Fruit fly (Drosophila melanogaster) whole organism, embryonic: Measurements from ENCODE around the gene CG1909.

Source experiments
- Abd-B ChIP-seq: fragments of 200-800 bp; sonication (Bioruptor generic); optimal IDR thresholded peaks from 2 replicates; lab custom pipeline; 2018; ENCODE audit warnings: missing biosample characterization, mild to moderate bottlenecking, missing genetic modification characterization, moderate library complexity
- CG10147 ChIP-seq: fragments of 200-800 bp; sonication (Bioruptor generic); optimal IDR thresholded peaks from 2 replicates; lab custom pipeline; 2019; ENCODE audit warnings: missing biosample characterization, mild to moderate bottlenecking, missing genetic modification characterization, moderate library complexity
- CG1024 ChIP-seq: fragments of 200-800 bp; sonication (Bioruptor generic); IDR thresholded peaks from 2 replicates; pipeline ENCODE4 v1.3.6; 2022; ENCODE audit warnings: missing biosample characterization, missing genetic modification characterization
- CG10431 ChIP-seq: fragments of 200-800 bp; sonication (Bioruptor generic); optimal IDR thresholded peaks from 3 replicates; lab custom pipeline; 2018; ENCODE audit warnings: missing biosample characterization, mild to moderate bottlenecking, missing genetic modification characterization
- CG10959 ChIP-seq: fragments of 200-800 bp; sonication (Bioruptor generic); IDR thresholded peaks from 2 replicates; pipeline ENCODE4 v1.3.6; 2022; ENCODE audit warnings: missing biosample characterization, missing genetic modification characterization
- CG12071 ChIP-seq: fragments of 200-800 bp; sonication (Bioruptor generic); optimal IDR thresholded peaks from 3 replicates; lab custom pipeline; 2018; ENCODE audit warnings: missing biosample characterization, mild to moderate bottlenecking, missing genetic modification characterization
- CG13775 ChIP-seq: fragments of 200-800 bp; sonication (Bioruptor generic); optimal IDR thresholded peaks from 3 replicates; lab custom pipeline; 2017; ENCODE audit warnings: missing biosample characterization, mild to moderate bottlenecking, missing genetic modification characterization
- CG14014 ChIP-seq: fragments of 200-800 bp; sonication (Bioruptor generic); IDR thresholded peaks from 2 replicates; pipeline ENCODE4 v1.3.6; 2022; ENCODE audit warnings: missing biosample characterization, missing genetic modification characterization
- CG14710 ChIP-seq: fragments of 200-800 bp; sonication (Bioruptor generic); optimal IDR thresholded peaks from 3 replicates; lab custom pipeline; 2019; ENCODE audit warnings: missing biosample characterization, mild to moderate bottlenecking, missing genetic modification characterization, moderate library complexity
- CG15514 ChIP-seq: fragments of 200-800 bp; sonication (Bioruptor generic); optimal IDR thresholded peaks from 3 replicates; lab custom pipeline; 2017; ENCODE audit warnings: missing biosample characterization, missing genetic modification characterization, mild to moderate bottlenecking, moderate library complexity, missing genetic modification reagents
- CG15696 ChIP-seq: fragments of 200-800 bp; sonication (Bioruptor generic); optimal IDR thresholded peaks from 2 replicates; lab custom pipeline; 2019; ENCODE audit warnings: missing biosample characterization, mild to moderate bottlenecking, missing genetic modification characterization, moderate library complexity
- CG1603 ChIP-seq: fragments of 200-800 bp; sonication (Bioruptor generic); optimal IDR thresholded peaks from 2 replicates; lab custom pipeline; 2019; ENCODE audit warnings: missing biosample characterization, mild to moderate bottlenecking, missing genetic modification characterization, moderate library complexity
- CG17802 ChIP-seq: fragments of 200-800 bp; sonication (Bioruptor generic); optimal IDR thresholded peaks from 2 replicates; lab custom pipeline; 2018; ENCODE audit warnings: missing biosample characterization, mild to moderate bottlenecking, missing genetic modification characterization, moderate library complexity
- CG2202 ChIP-seq: fragments of 200-800 bp; sonication (Bioruptor generic); optimal IDR thresholded peaks from 2 replicates; lab custom pipeline; 2018; ENCODE audit warnings: missing biosample characterization, mild to moderate bottlenecking, missing genetic modification characterization
- CG2678 ChIP-seq: fragments of 200-800 bp; sonication (Bioruptor generic); optimal IDR thresholded peaks from 3 replicates; lab custom pipeline; 2019; ENCODE audit warnings: missing biosample characterization, mild to moderate bottlenecking, missing genetic modification characterization, moderate library complexity
- CG2712 ChIP-seq: fragments of 200-800 bp; optimal IDR thresholded peaks from 3 replicates; lab custom pipeline; 2019; ENCODE audit warnings: missing biosample characterization, mild to moderate bottlenecking, missing genetic modification characterization, moderate library complexity
- CG31224 ChIP-seq: fragments of 200-800 bp; sonication (Bioruptor generic); IDR thresholded peaks from 2 replicates; pipeline ENCODE4 v1.3.6; 2022; ENCODE audit warnings: missing biosample characterization, missing genetic modification characterization
- CG4617 ChIP-seq: fragments of 200-800 bp; sonication (Bioruptor generic); optimal IDR thresholded peaks from 3 replicates; lab custom pipeline; 2016; ENCODE audit warnings: missing biosample characterization, missing genetic modification characterization, borderline replicate concordance
- CG6813 ChIP-seq: fragments of 200-800 bp; sonication (Bioruptor generic); optimal IDR thresholded peaks from 2 replicates; lab custom pipeline; 2017; ENCODE audit warnings: missing biosample characterization, missing genetic modification characterization, mild to moderate bottlenecking, moderate library complexity, missing genetic modification reagents
- CG9876 ChIP-seq: fragments of 200-800 bp; sonication (Bioruptor generic); optimal IDR thresholded peaks from 2 replicates; lab custom pipeline; 2016; ENCODE audit warnings: missing biosample characterization, missing genetic modification characterization
- Dip3 ChIP-seq: fragments of 200-800 bp; sonication (Bioruptor generic); optimal IDR thresholded peaks from 3 replicates; lab custom pipeline; 2016; ENCODE audit warnings: missing biosample characterization, missing genetic modification characterization
- NC2α ChIP-seq: fragments of 200-800 bp; sonication (Bioruptor generic); optimal IDR thresholded peaks from 2 replicates; lab custom pipeline; 2016; ENCODE audit warnings: missing biosample characterization, missing genetic modification characterization
- NfI ChIP-seq: fragments of 200-800 bp; sonication (Bioruptor generic); optimal IDR thresholded peaks from 3 replicates; lab custom pipeline; 2018; ENCODE audit warnings: missing biosample characterization, mild to moderate bottlenecking, missing genetic modification characterization, moderate library complexity
- Scr ChIP-seq: fragments of 200-800 bp; sonication (Bioruptor generic); IDR thresholded peaks from 2 replicates; pipeline ENCODE4 v1.3.6; 2022; ENCODE audit warnings: missing biosample characterization, missing genetic modification characterization; ENCODE audit not compliant: partially characterized antibody
- Sry-δ ChIP-seq: fragments of 200-800 bp; sonication (Bioruptor generic); optimal IDR thresholded peaks from 2 replicates; lab custom pipeline; 2016; ENCODE audit warnings: missing biosample characterization, missing genetic modification characterization
- Stat92E ChIP-seq, 3 experiments: fragments of >200 bp in 2 of 3; fragments of 200-800 bp in 1 of 3; sonication (Bioruptor generic) in 1 of 3; optimal IDR thresholded peaks; 2 replicates each; lab custom pipeline; 2017 to 2019; ENCODE audit warnings: missing biosample characterization in 3 of 3, missing genetic modification characterization in 3 of 3, mild to moderate bottlenecking in 1 of 3, moderate library complexity in 1 of 3
- Usf ChIP-seq: fragments of 200-800 bp; sonication (Bioruptor generic); optimal IDR thresholded peaks from 2 replicates; lab custom pipeline; 2017; ENCODE audit warnings: missing genotype, missing biosample characterization, missing genetic modification characterization
- Xrp1 ChIP-seq: fragments of 200-800 bp; sonication (Bioruptor generic); IDR thresholded peaks from 2 replicates; pipeline ENCODE4 v1.3.6; 2022; ENCODE audit warnings: missing biosample characterization, missing genetic modification characterization
- al ChIP-seq: fragments of 200-800 bp; sonication (Bioruptor generic); IDR thresholded peaks from 2 replicates; pipeline ENCODE4 v1.3.6; 2022; ENCODE audit warnings: missing biosample characterization, missing genetic modification characterization
- bowl ChIP-seq: fragments of 200-800 bp; sonication (Bioruptor generic); IDR thresholded peaks from 2 replicates; pipeline ENCODE4 v1.3.6; 2022; ENCODE audit warnings: missing biosample characterization, missing genetic modification characterization
- caup ChIP-seq: fragments of 200-800 bp; sonication (Bioruptor generic); optimal IDR thresholded peaks from 3 replicates; lab custom pipeline; 2017; ENCODE audit warnings: missing biosample characterization, mild to moderate bottlenecking, missing genetic modification characterization, moderate library complexity; ENCODE audit not compliant: severe bottlenecking
- disco-r ChIP-seq: fragments of 200-800 bp; sonication (Bioruptor generic); optimal IDR thresholded peaks from 2 replicates; lab custom pipeline; 2016; ENCODE audit warnings: missing biosample characterization, missing genetic modification characterization
- dmrt11E ChIP-seq: fragments of 200-800 bp; sonication (Bioruptor generic); optimal IDR thresholded peaks from 3 replicates; lab custom pipeline; 2018; ENCODE audit warnings: missing biosample characterization, mild to moderate bottlenecking, missing genetic modification characterization, moderate library complexity
- emc ChIP-seq: fragments of 200-800 bp; sonication (Bioruptor generic); optimal IDR thresholded peaks from 2 replicates; lab custom pipeline; 2016; ENCODE audit warnings: missing biosample characterization, missing genetic modification characterization
- ftz-f1 ChIP-seq: fragments of 200-800 bp; sonication (Bioruptor generic); optimal IDR thresholded peaks from 2 replicates; lab custom pipeline; 2016; ENCODE audit warnings: missing biosample characterization, missing genetic modification characterization
- grau ChIP-seq: fragments of 200-800 bp; optimal IDR thresholded peaks from 3 replicates; lab custom pipeline; 2019; ENCODE audit warnings: missing biosample characterization, mild to moderate bottlenecking, missing genetic modification characterization, moderate library complexity
- grn ChIP-seq: fragments of 200-800 bp; sonication (Bioruptor generic); optimal IDR thresholded peaks from 3 replicates; lab custom pipeline; 2017; ENCODE audit warnings: missing biosample characterization, missing genetic modification characterization
- h ChIP-seq: fragments of >200 bp; optimal IDR thresholded peaks from 2 replicates; lab custom pipeline; 2017
- kni ChIP-seq: fragments of 200-800 bp; sonication (Bioruptor generic); optimal IDR thresholded peaks from 3 replicates; lab custom pipeline; 2017; ENCODE audit warnings: mild to moderate bottlenecking, missing biosample characterization, missing genetic modification reagents, missing genetic modification characterization
- lbe ChIP-seq: fragments of 200-800 bp; sonication (Bioruptor generic); optimal IDR thresholded peaks from 2 replicates; lab custom pipeline; 2016; ENCODE audit warnings: missing biosample characterization, mild to moderate bottlenecking, missing genetic modification characterization
- nau ChIP-seq: fragments of 200-800 bp; sonication (Bioruptor generic); optimal IDR thresholded peaks from 3 replicates; lab custom pipeline; 2017; ENCODE audit warnings: missing biosample characterization, mild to moderate bottlenecking, missing genetic modification characterization, missing genetic modification reagents
- onecut ChIP-seq: fragments of 200-800 bp; sonication (Bioruptor generic); IDR thresholded peaks from 2 replicates; pipeline ENCODE4 v1.3.6; 2022; ENCODE audit warnings: missing biosample characterization, missing genetic modification characterization
- p53 ChIP-seq: fragments of 200-800 bp; sonication (Bioruptor generic); optimal IDR thresholded peaks from 2 replicates; lab custom pipeline; 2016; ENCODE audit warnings: missing biosample characterization, missing genetic modification characterization
- psq ChIP-seq: fragments of 200-800 bp; sonication (Bioruptor generic); optimal IDR thresholded peaks from 2 replicates; lab custom pipeline; 2017; ENCODE audit warnings: missing biosample characterization, missing genetic modification characterization
- sens ChIP-seq: fragments of 200-800 bp; sonication (Bioruptor generic); peaks from one replicate; lab custom pipeline; 2016; ENCODE audit warnings: missing biosample characterization, missing genetic modification characterization
- so ChIP-seq: fragments of 200-800 bp; sonication (Bioruptor generic); IDR thresholded peaks from 3 replicates; pipeline ENCODE4 v1.3.6; 2022; ENCODE audit warnings: missing biosample characterization, missing genetic modification characterization
- tgo ChIP-seq: fragments of 200-800 bp; sonication (Bioruptor generic); IDR thresholded peaks from 3 replicates; pipeline ENCODE4 v1.3.6; 2022; ENCODE audit warnings: missing biosample characterization, missing genetic modification characterization
- tna ChIP-seq: fragments of 200-800 bp; sonication (Bioruptor generic); IDR thresholded peaks from 2 replicates; pipeline ENCODE4 v1.3.6; 2022; ENCODE audit warnings: missing biosample characterization, missing genetic modification characterization; ENCODE audit not compliant: partially characterized antibody
- trem ChIP-seq: fragments of 200-800 bp; optimal IDR thresholded peaks from 3 replicates; lab custom pipeline; 2019; ENCODE audit warnings: missing biosample characterization, mild to moderate bottlenecking, missing genetic modification characterization, moderate library complexity

CG1909 gene

DNA sequence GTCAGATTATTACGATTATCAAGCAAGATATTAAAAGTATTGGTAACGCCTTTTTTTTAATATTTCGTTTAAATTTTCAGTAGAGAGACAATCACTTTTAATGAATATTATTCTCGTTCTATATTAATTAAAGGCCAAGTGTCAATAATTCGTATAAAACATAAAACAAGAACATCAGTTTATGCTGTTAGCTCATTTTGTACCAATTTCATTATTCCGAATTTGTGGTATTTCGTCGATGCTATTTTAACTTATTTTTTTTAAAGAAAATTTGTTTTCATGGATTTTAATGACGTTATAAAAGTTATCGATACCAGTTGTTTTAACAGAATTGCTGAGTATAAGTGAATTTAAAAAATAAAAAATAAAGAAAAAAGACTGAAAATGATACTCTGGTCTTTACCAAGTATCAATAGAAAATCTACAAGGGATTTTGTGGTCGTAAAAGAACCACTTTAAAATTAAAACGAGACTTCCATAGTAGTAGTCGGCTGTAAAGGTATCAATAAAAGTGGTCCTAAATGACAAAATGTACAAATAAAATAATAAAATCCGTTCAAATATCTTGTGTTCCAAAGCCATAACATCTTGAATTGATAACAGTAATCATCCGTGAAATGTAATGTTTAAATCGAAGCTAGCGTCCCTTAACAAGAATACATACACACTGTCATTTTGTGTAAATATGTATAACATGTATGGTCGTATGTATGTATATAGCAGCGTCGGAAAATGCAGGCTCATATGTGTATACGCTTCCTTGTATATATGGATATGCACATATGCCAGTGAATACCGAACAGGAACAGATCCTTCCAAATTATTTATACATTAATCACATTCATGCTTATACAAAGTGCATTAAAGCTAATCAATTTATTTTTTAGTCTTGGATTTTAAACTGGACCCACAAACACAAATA, 27.8 kb downstream of the CG1909 start, which contains the start of gene Eph:
TSS of gene Eph (plus strand) at position 287 of the 922 bp plus-strand sequence.
- TF ChIP-seq kni: no peak
- TF ChIP-seq CG10431: peak; percentile 88
- no peak for TF ChIP-seq CG13775 (GFP tag; lab: Kevin White, UChicago)
- TF ChIP-seq CG4617 (GFP tag; lab: Kevin White, UChicago): peak; percentile 60
- no peak for TF ChIP-seq emc
- TF ChIP-seq CG12071 (GFP tag; lab: Kevin White, UChicago): no peak
- no peak for TF ChIP-seq CG10959
- no peak for TF ChIP-seq p53 (GFP tag; lab: Kevin White, UChicago)
- no peak for TF ChIP-seq Usf
- TF ChIP-seq tna (GFP tag; lab: Robert Waterston, UW): no peak
- peak; percentile 50 for TF ChIP-seq CG14710 (tag; lab: Kevin White, UChicago)
- peak in 1 of 3 experiments; percentile 2 for TF ChIP-seq Stat92E (GFP tag; optimal IDR thresholded peaks at IDR 0.05; lab: Kevin White, UChicago)
- TF ChIP-seq CG1603 (tag; lab: Kevin White, UChicago): peak; percentile 99
- no peak for TF ChIP-seq ftz-f1 (GFP tag; lab: Kevin White, UChicago)
- TF ChIP-seq disco-r (GFP tag; lab: Kevin White, UChicago): no peak
- no peak for TF ChIP-seq NfI (GFP tag; lab: Kevin White, UChicago)
- no peak for TF ChIP-seq CG2202 (tag; lab: Kevin White, UChicago)
- no peak for TF ChIP-seq Dip3
- TF ChIP-seq CG2712 (tag; lab: Kevin White, UChicago): no peak
- peak; percentile 22 for TF ChIP-seq dmrt11E
- TF ChIP-seq tgo (GFP tag; lab: Robert Waterston, UW): no peak
- no peak for TF ChIP-seq so (GFP tag; lab: Robert Waterston, UW)
- TF ChIP-seq bowl (GFP tag; lab: Robert Waterston, UW): no peak
- no peak for TF ChIP-seq Abd-B (GFP tag; lab: Kevin White, UChicago)
- no peak for TF ChIP-seq caup (GFP tag; lab: Kevin White, UChicago)
- TF ChIP-seq onecut (GFP tag; lab: Robert Waterston, UW): no peak
- TF ChIP-seq CG14014 (GFP tag; lab: Robert Waterston, UW): no peak
- TF ChIP-seq CG31224: no peak
- TF ChIP-seq CG9876 (GFP tag; lab: Kevin White, UChicago): no peak
- TF ChIP-seq CG15514: no peak
- TF ChIP-seq CG2678 (tag; lab: Kevin White, UChicago): no peak
- TF ChIP-seq grn: no peak
- no peak for TF ChIP-seq CG10147 (GFP tag; lab: Kevin White, UChicago)
- peak; percentile 95 for TF ChIP-seq CG17802
- peak; percentile 96 for TF ChIP-seq CG1024
- peak; percentile 36 for TF ChIP-seq lbe (GFP tag; lab: Kevin White, UChicago)
- TF ChIP-seq nau (GFP tag; lab: Kevin White, UChicago): no peak
- no peak for TF ChIP-seq al (GFP tag; lab: Robert Waterston, UW)
- TF ChIP-seq trem (tag; lab: Kevin White, UChicago): peak; percentile 18
- peak; percentile 66 for TF ChIP-seq sens (GFP tag; lab: Kevin White, UChicago)
- no peak for TF ChIP-seq grau (tag; lab: Kevin White, UChicago)
- TF ChIP-seq Sry-δ (GFP tag; lab: Kevin White, UChicago): peak; percentile 19
- TF ChIP-seq CG15696: no peak
- TF ChIP-seq NC2α: no peak
- no peak for TF ChIP-seq psq
- TF ChIP-seq CG6813 (GFP tag; lab: Kevin White, UChicago): no peak
- no peak for TF ChIP-seq h (lab: Kevin White, UChicago)
- TF ChIP-seq Scr (GFP tag; lab: Robert Waterston, UW): no peak
- no peak for TF ChIP-seq Xrp1 (GFP tag; lab: Robert Waterston, UW)
